Worm (Caenorhabditis elegans): Measurements from ENCODE around the gene T20B12.3.

T20B12.3 gene

DNA sequence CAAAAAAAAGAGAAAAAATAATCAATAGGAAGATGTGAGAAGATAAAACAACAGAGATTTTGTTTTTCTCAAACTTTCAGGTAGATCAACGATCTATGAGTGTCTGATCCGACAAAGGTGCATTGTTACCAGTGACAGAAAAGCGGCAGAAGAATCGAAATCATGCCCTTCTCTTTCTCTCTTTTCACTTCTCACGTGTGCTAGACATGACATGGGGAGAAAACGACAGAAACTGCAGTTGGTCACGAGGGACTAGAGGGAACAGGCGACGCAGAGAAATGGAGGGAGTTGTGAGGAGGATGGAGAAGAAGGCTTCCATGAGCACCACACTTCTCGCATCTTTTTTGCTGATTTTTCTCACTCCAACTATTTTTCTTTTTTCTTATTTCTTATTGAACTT lies 46.7 kb upstream of the T20B12.3 start, which contains the start of gene F56C9.10:
Gene F56C9.10, minus strand, starts transcription at position 97 of the 400 bp plus-strand sequence.
- TF ChIP-seq unc-39 (tag; optimal IDR thresholded peaks at IDR 0.05) (no peak), mml-1 (tag; optimal IDR thresholded peaks at IDR 0.05) (no peak), nhr-28 (tag; optimal IDR thresholded peaks at IDR 0.05) (no peak), fos-1 (tag; optimal IDR thresholded peaks at IDR 0.05) (no peak), eor-1 (tag; optimal IDR thresholded peaks at IDR 0.05) (no peak), nhr-237 (tag; optimal IDR thresholded peaks at IDR 0.05) (no peak), nhr-76 (tag; optimal IDR thresholded peaks at IDR 0.05) (no peak), nhr-77 (tag; optimal IDR thresholded peaks at IDR 0.05) (no peak), fkh-2 (tag; optimal IDR thresholded peaks at IDR 0.05) (no peak), ZK546.5 (tag; optimal IDR thresholded peaks at IDR 0.05) (no peak), nfya-1 (tag; optimal IDR thresholded peaks at IDR 0.05; ENCODE audit: insufficient read depth) (peak; percentile 88), zag-1 (tag; optimal IDR thresholded peaks at IDR 0.05) (no peak), ceh-9 (tag; optimal IDR thresholded peaks at IDR 0.05) (no peak), ama-1 (optimal IDR thresholded peaks at IDR 0.05) (peak; percentile 80), fkh-10 (GFP tag; optimal IDR thresholded peaks at IDR 0.05) (no peak), lin-39 (tag; optimal IDR thresholded peaks at IDR 0.05) (peak; percentile 84), ztf-11 (tag; optimal IDR thresholded peaks at IDR 0.05) (no peak), ceh-28 (tag; optimal IDR thresholded peaks at IDR 0.05) (peak; percentile 44), nhr-67 (tag; optimal IDR thresholded peaks at IDR 0.05) (no peak), ceh-82 (tag; optimal IDR thresholded peaks at IDR 0.05) (no peak), elt-1 (tag; optimal IDR thresholded peaks at IDR 0.05) (no peak), mdl-1 (tag; optimal IDR thresholded peaks at IDR 0.05) (peak; percentile 96), nhr-23 (tag; optimal IDR thresholded peaks at IDR 0.05) (peak; percentile 81), elt-2 (tag; optimal IDR thresholded peaks at IDR 0.05) (peak; percentile 59), unc-62 (GFP tag; optimal IDR thresholded peaks at IDR 0.05) (peak; percentile 88), pqm-1 (tag; optimal IDR thresholded peaks at IDR 0.05) (peak; percentile 1), aly-2 (tag; optimal IDR thresholded peaks at IDR 0.05) (no peak), tbx-2 (tag; optimal IDR thresholded peaks at IDR 0.05) (peak; percentile 33), hmg-11 (tag; optimal IDR thresholded peaks at IDR 0.05) (peak; percentile 58), jun-1 (tag; optimal IDR thresholded peaks at IDR 0.05) (peak; percentile 84), R02D3.7 (tag; optimal IDR thresholded peaks at IDR 0.05) (peak; percentile 38), sea-2 (GFP tag; optimal IDR thresholded peaks at IDR 0.05) (no peak), ceh-16 (tag; optimal IDR thresholded peaks at IDR 0.05) (no peak), egl-5 (tag; optimal IDR thresholded peaks at IDR 0.05) (no peak), nhr-12 (tag; optimal IDR thresholded peaks at IDR 0.05) (no peak), lsy-12 (tag; optimal IDR thresholded peaks at IDR 0.05) (peak; percentile 77), skn-1 (tag; optimal IDR thresholded peaks at IDR 0.05) (peak; percentile 22), daf-12 (tag; optimal IDR thresholded peaks at IDR 0.05) (no peak), elt-3 (tag; optimal IDR thresholded peaks at IDR 0.05) (no peak), snpc-4 (tag; optimal IDR thresholded peaks at IDR 0.05) (peak; percentile 78), nhr-43 (tag; optimal IDR thresholded peaks at IDR 0.05; ENCODE audit: poor library complexity, severe bottlenecking) (peak; percentile 78), nhr-25 (tag; optimal IDR thresholded peaks at IDR 0.05) (peak; percentile 72), pha-4 (tag; optimal IDR thresholded peaks at IDR 0.05) (peak; percentile 55), egl-27 (tag; optimal IDR thresholded peaks at IDR 0.05) (peak; percentile 44), nhr-11 (tag; optimal IDR thresholded peaks at IDR 0.05) (peak; percentile 92), lin-15B (tag; optimal IDR thresholded peaks at IDR 0.05) (peak; percentile 82), ztf-4 (tag; optimal IDR thresholded peaks at IDR 0.05) (peak; percentile 68)

DNA sequence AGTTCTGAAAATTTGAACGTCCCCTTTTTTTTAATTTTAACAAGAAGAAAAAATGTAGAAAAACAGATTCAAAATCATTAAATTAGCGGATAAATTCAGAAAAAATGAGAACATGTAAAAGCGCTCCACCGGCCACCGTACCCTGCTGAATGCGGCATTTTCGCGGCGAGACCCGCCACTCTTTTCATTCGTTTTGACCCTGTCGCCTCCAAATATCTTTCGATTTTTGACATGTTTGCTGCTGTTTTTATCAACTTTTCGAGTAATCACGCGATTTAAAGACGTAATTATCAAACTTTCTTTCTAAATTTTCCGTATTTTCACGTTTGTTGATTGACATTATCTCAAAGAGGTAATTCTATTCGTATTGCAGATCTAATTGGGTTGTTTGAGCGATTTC lies 45.7 kb upstream of the T20B12.3 start, which contains the start of gene gsp-2:
Gene gsp-2, plus strand, starts transcription at position 374 of the 400 bp plus-strand sequence.
- TF ChIP-seq ZK546.5 (tag; optimal IDR thresholded peaks at IDR 0.05): peak; percentile 56
- TF ChIP-seq R02D3.7 (tag; optimal IDR thresholded peaks at IDR 0.05): peak; percentile 52
- peak; percentile 88 for TF ChIP-seq nhr-23 (tag; optimal IDR thresholded peaks at IDR 0.05)
- no peak for TF ChIP-seq eor-1 (tag; optimal IDR thresholded peaks at IDR 0.05)
- TF ChIP-seq lin-15B (tag; optimal IDR thresholded peaks at IDR 0.05): peak; percentile 93
- TF ChIP-seq pqm-1 (tag; optimal IDR thresholded peaks at IDR 0.05): peak; percentile 57
- TF ChIP-seq pha-4 (tag; optimal IDR thresholded peaks at IDR 0.05): peak; percentile 86
- TF ChIP-seq sea-2 (GFP tag; optimal IDR thresholded peaks at IDR 0.05): no peak
- peak; percentile 52 for TF ChIP-seq ama-1 (optimal IDR thresholded peaks at IDR 0.05)
- peak; percentile 34 for TF ChIP-seq hmg-11 (tag; optimal IDR thresholded peaks at IDR 0.05)
- no peak for TF ChIP-seq tbx-2 (tag; optimal IDR thresholded peaks at IDR 0.05)
- no peak for TF ChIP-seq ztf-4 (tag; optimal IDR thresholded peaks at IDR 0.05)
- TF ChIP-seq jun-1 (tag; optimal IDR thresholded peaks at IDR 0.05): peak; percentile 29
- peak; percentile 80 for TF ChIP-seq lin-39 (tag; optimal IDR thresholded peaks at IDR 0.05)
- peak; percentile 67 for TF ChIP-seq egl-5 (tag; optimal IDR thresholded peaks at IDR 0.05)
- TF ChIP-seq lsy-12 (tag; optimal IDR thresholded peaks at IDR 0.05): peak; percentile 46
- no peak for TF ChIP-seq nhr-28 (tag; optimal IDR thresholded peaks at IDR 0.05)
- TF ChIP-seq nhr-25 (tag; optimal IDR thresholded peaks at IDR 0.05): peak; percentile 51
- no peak for TF ChIP-seq elt-1 (tag; optimal IDR thresholded peaks at IDR 0.05)
- TF ChIP-seq nhr-11 (tag; optimal IDR thresholded peaks at IDR 0.05): no peak
- peak; percentile 62 for TF ChIP-seq snpc-4 (tag; optimal IDR thresholded peaks at IDR 0.05)
- peak; percentile 65 for TF ChIP-seq elt-2 (tag; optimal IDR thresholded peaks at IDR 0.05)
- TF ChIP-seq ceh-82 (tag; optimal IDR thresholded peaks at IDR 0.05): no peak
- TF ChIP-seq nfya-1 (tag; optimal IDR thresholded peaks at IDR 0.05; ENCODE audit: insufficient read depth): peak; percentile 91
- no peak for TF ChIP-seq egl-27 (tag; optimal IDR thresholded peaks at IDR 0.05)
- no peak for TF ChIP-seq ceh-9 (tag; optimal IDR thresholded peaks at IDR 0.05)
- no peak for TF ChIP-seq fkh-2 (tag; optimal IDR thresholded peaks at IDR 0.05)
- no peak for TF ChIP-seq fos-1 (tag; optimal IDR thresholded peaks at IDR 0.05)
- TF ChIP-seq zag-1 (tag; optimal IDR thresholded peaks at IDR 0.05): no peak
- TF ChIP-seq mml-1 (tag; optimal IDR thresholded peaks at IDR 0.05): no peak
